Fruit fly (Drosophila melanogaster): ENCODE data around the gene Sec16.

Sec16 gene

DNA sequence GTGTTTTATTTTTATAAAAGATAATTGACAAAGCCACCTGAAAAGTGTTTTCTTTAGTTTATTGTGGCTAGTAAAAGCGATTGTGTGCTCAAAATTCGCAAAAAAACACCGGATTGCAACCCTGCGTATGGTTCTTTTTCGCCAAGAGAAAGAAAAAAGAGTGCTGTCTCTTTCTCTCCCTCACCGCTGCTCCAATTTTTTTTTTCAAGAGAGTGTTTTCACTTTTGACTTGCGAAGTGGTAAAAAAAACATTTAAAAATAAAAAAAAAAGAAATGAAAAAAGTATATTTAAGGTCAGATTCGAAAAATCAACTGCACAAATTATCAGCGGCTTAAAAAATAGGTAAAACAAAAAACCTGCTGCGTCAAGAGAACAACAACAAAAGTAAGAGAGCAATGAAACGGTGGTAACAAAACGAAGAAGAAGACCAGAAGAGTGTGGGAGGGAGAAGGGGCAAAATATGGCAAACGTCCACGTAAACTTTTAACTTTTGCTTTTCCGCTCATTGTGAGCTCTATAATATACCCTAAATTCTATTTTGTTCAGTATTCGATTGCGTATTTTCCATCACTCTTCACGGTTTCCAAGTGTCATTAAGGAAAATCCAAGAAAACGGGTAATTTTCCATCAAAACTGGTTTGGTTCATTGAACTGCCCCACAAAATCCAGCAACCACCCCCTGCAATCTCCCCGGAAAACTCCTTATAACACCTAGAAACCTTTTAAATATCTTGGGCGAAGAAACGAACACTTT, 683 bp downstream of the Sec16 start (continued):
- peak; percentile 79 for TF ChIP-seq CG3163 (GFP tag; optimal IDR thresholded peaks at IDR 0.05)
- no peak for TF ChIP-seq NK7.1 (GFP tag; optimal IDR thresholded peaks at IDR 0.05)
- TF ChIP-seq CG31388 (GFP tag; optimal IDR thresholded peaks at IDR 0.05) = no peak
- peak; percentile 34 for TF ChIP-seq cg (GFP tag; optimal IDR thresholded peaks at IDR 0.05)
- TF ChIP-seq CG17385 (GFP tag; optimal IDR thresholded peaks at IDR 0.05) = peak; percentile 90
- TF ChIP-seq CG17359 (tag; optimal IDR thresholded peaks at IDR 0.05) = peak; percentile 40
- TF ChIP-seq CG16863 (GFP tag; optimal IDR thresholded peaks at IDR 0.05) = no peak
- TF ChIP-seq Stat92E (GFP tag; optimal IDR thresholded peaks at IDR 0.05) = no peak
- peak; percentile 74 for TF ChIP-seq pfk (GFP tag; optimal IDR thresholded peaks at IDR 0.05)
- TF ChIP-seq corto (GFP tag; optimal IDR thresholded peaks at IDR 0.05) = peak; percentile 66
- no peak for TF ChIP-seq sob (GFP tag; IDR thresholded peaks at IDR 0.05)
- TF ChIP-seq CG10209 (GFP tag; optimal IDR thresholded peaks at IDR 0.05) = no peak
- no peak for TF ChIP-seq CG12942 (GFP tag; optimal IDR thresholded peaks at IDR 0.05)
- no peak for TF ChIP-seq fd3F (GFP tag; optimal IDR thresholded peaks at IDR 0.05)
- no peak for TF ChIP-seq Fer3 (tag; optimal IDR thresholded peaks at IDR 0.05)
- TF ChIP-seq Usf (GFP tag; optimal IDR thresholded peaks at IDR 0.05) = no peak
- TF ChIP-seq chinmo (GFP tag; IDR thresholded peaks at IDR 0.05; ENCODE audit: partially characterized antibody) = no peak
- no peak for TF ChIP-seq Sox100B (GFP tag; optimal IDR thresholded peaks at IDR 0.05)
- no peak for TF ChIP-seq CG10654 (GFP tag; optimal IDR thresholded peaks at IDR 0.05)
- peak; percentile 17 for TF ChIP-seq kni (GFP tag; optimal IDR thresholded peaks at IDR 0.05)
- no peak for TF ChIP-seq CG10321 (GFP tag; IDR thresholded peaks at IDR 0.05)
- no peak for TF ChIP-seq MESR4 (GFP tag; optimal IDR thresholded peaks at IDR 0.05)
- no peak for TF ChIP-seq Tbp (GFP tag; optimal IDR thresholded peaks at IDR 0.05)
- TF ChIP-seq lola (GFP tag; optimal IDR thresholded peaks at IDR 0.05) = no peak
- no peak for TF ChIP-seq MBD-R2 (GFP tag; IDR thresholded peaks at IDR 0.05)
- no peak for TF ChIP-seq CG18476 (GFP tag; optimal IDR thresholded peaks at IDR 0.05)
- TF ChIP-seq CG11085 (GFP tag; IDR thresholded peaks at IDR 0.05) = no peak
- TF ChIP-seq lbe (GFP tag; optimal IDR thresholded peaks at IDR 0.05) = peak; percentile 60

DNA sequence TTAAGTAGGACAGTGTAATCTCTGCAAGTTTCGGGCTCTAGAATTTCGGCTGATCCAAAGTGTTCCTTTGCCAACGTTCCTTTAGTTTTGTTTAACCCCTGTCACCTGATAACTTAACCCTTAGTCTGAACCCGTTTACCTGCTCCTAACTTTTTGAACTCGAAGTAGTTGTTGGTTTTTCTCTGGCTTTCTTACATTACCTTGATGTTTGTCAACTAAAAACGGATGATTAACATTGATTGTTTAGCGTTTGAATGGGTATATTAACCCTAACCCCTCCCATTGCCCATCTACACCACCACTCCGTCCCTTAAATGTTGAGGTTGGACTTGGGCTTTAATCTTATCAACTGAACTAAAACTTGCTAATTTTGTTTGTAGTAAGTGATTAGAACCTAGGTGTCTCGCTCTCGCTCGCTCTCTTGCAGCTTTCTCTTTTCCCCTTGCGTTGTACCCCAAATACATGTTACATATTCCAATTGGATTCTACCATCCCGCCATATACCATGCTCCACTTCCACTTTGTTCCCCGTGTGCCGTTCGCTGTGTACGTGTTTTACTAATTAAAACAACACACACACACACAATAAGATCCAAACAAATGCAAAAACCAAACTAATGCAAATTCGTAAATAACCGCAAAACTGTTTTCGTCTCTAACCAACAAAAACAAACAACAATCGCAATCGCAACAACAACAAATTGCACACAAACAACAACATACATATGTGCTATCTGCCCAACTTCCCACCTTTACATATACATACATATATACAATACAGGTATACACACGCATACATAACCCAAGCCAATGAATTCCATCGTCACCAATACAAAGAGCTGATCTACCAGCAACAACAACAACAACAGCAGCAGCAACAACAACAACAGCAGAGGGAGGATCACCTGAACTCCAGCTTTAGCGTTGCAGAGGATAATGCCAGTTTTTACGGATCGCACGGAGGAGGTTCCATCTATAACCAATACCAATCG, 5.3 kb downstream of the Sec16 start:
- TF ChIP-seq sug (tag; optimal IDR thresholded peaks at IDR 0.05) (peak; percentile 18), CG10959 (GFP tag; IDR thresholded peaks at IDR 0.05) (peak; percentile 54; the same call in 1 of the 2 replicates), chinmo (GFP tag; IDR thresholded peaks at IDR 0.05; ENCODE audit: partially characterized antibody) (0 out of 4 replicates have a peak, but pooled peaks have one; percentile 49), slou (GFP tag; optimal IDR thresholded peaks at IDR 0.05) (no peak), cg (GFP tag; optimal IDR thresholded peaks at IDR 0.05) (peak; percentile 85), CG2712 (tag; optimal IDR thresholded peaks at IDR 0.05) (no peak), Elba2 (GFP tag; optimal IDR thresholded peaks at IDR 0.05) (peak; percentile 75), ftz-f1 (GFP tag; optimal IDR thresholded peaks at IDR 0.05) (no peak), sr (GFP tag; IDR thresholded peaks at IDR 0.05) (no peak), unpg (GFP tag; optimal IDR thresholded peaks at IDR 0.05) (no peak), H2.0 (GFP tag; IDR thresholded peaks at IDR 0.05) (no peak), exex (tag; optimal IDR thresholded peaks at IDR 0.05) (peak; percentile 87), mam (GFP tag; optimal IDR thresholded peaks at IDR 0.05) (peak; percentile 12), Pdp1 (GFP tag; optimal IDR thresholded peaks at IDR 0.05) (peak in 1 of 2 experiments; percentile 38), pfk (GFP tag; optimal IDR thresholded peaks at IDR 0.05) (peak; percentile 97), CG12391 (tag; optimal IDR thresholded peaks at IDR 0.05) (no peak), Dfd (GFP tag; optimal IDR thresholded peaks at IDR 0.05) (no peak), pan (optimal IDR thresholded peaks at IDR 0.05) (no peak), pan (GFP tag; optimal IDR thresholded peaks at IDR 0.05 in 1 of 2, IDR thresholded peaks at IDR 0.05 in 1 of 2) (no peak), hth (optimal IDR thresholded peaks at IDR 0.05) (no peak), CG15479 (GFP tag; optimal IDR thresholded peaks at IDR 0.05) (peak; percentile 25), CG15601 (tag; optimal IDR thresholded peaks at IDR 0.05) (no peak)
